Worm (Caenorhabditis elegans) whole organism, young adult: ENCODE results near the gene T05A7.7.

Experiments used
- cebp-1 ChIP-seq, 2 experiments: fragments of 200-800 bp in 1 of 2; sonication (Bioruptor generic) in 1 of 2; sonication (generic microtip) in 1 of 2; IDR thresholded peaks in 1 of 2; optimal IDR thresholded peaks in 1 of 2; 2 replicates each; pipeline versions ENCODE4 v1.3.6 to Lab custom; 2017 to 2022; ENCODE audit warnings: missing compliant biosample characterization in 2 of 2, missing genetic modification characterization in 2 of 2, mild to moderate bottlenecking in 1 of 2, missing genetic modification reagents in 1 of 2, moderate library complexity in 1 of 2
- dpl-1 ChIP-seq: fragments of 150-350 bp; optimal IDR thresholded peaks from 2 replicates; lab custom pipeline; 2014; ENCODE audit warnings: missing biosample characterization, missing genetic modification reagents, missing genetic modification characterization
- efl-1 ChIP-seq: fragments of 150-350 bp; optimal IDR thresholded peaks from 2 replicates; lab custom pipeline; 2014; ENCODE audit warnings: missing biosample characterization, missing genetic modification reagents, missing genetic modification characterization
- egl-18 ChIP-seq: fragments of 200-800 bp; sonication (Bioruptor generic); IDR thresholded peaks from 2 replicates; pipeline ENCODE4 v1.3.6; 2022; ENCODE audit warnings: missing genetic modification reagents, missing genetic modification characterization, missing compliant biosample characterization
- lin-26 ChIP-seq: fragments of 200-800 bp; sonication (Bioruptor generic); IDR thresholded peaks from 2 replicates; pipeline ENCODE4 v1.3.6; 2022; ENCODE audit warnings: missing genetic modification reagents, missing genetic modification characterization, missing compliant biosample characterization
- mcd-1 ChIP-seq: fragments of 200-800 bp; sonication (Bioruptor generic); IDR thresholded peaks from 2 replicates; pipeline ENCODE4 v1.3.6; 2022; ENCODE audit warnings: missing genetic modification reagents, missing genetic modification characterization, missing compliant biosample characterization
- nfya-2 ChIP-seq: fragments of 200-800 bp; sonication (Bioruptor generic); IDR thresholded peaks from 2 replicates; pipeline ENCODE4 v1.3.6; 2022; ENCODE audit warnings: missing genetic modification reagents, missing genetic modification characterization, missing compliant biosample characterization

- TF ChIP-seq nfya-2 (no peak), efl-1 (GFP tag; lab: Kevin White, UChicago) (no peak), lin-26 (GFP tag; lab: Robert Waterston, UW) (no peak), cebp-1 (GFP tag; IDR thresholded peaks at IDR 0.05; lab: Robert Waterston, UW) (no peak), cebp-1 (tag; optimal IDR thresholded peaks at IDR 0.05; lab: Kevin White, UChicago) (no peak), dpl-1 (GFP tag; lab: Kevin White, UChicago) (no peak), mcd-1 (GFP tag; lab: Robert Waterston, UW) (no peak), egl-18 (no peak)
Measured at ce11 chrII:4676241-4676640, 5.0 kb downstream of the T05A7.7 start.
